Fruit fly (Drosophila melanogaster): ENCODE data around the gene cmpy.
A peak's percentile ranks its signal among the peaks of the same experiment; 100 is the strongest.

Gene cmpy

dm6 chr3L:20733530-20734257 is 14.7 kb upstream of the cmpy start (continued):
- TF ChIP-seq HmgZ (tag; optimal IDR thresholded peaks at IDR 0.05) (no peak), CG8290 (GFP tag; optimal IDR thresholded peaks at IDR 0.05) (no peak), CG8290 (tag; optimal IDR thresholded peaks at IDR 0.05) (peak in 1 of 2 experiments; percentile 17), oc (tag; optimal IDR thresholded peaks at IDR 0.05) (peak; percentile 2), Ets65A (GFP tag) (peak; percentile 31), CG12769 (tag; optimal IDR thresholded peaks at IDR 0.05) (peak; percentile 64), CG8924 (tag; optimal IDR thresholded peaks at IDR 0.05) (no peak), hb (GFP tag; IDR thresholded peaks at IDR 0.05; ENCODE audit: partially characterized antibody) (no peak), chm (GFP tag; IDR thresholded peaks at IDR 0.05) (0 out of 2 replicates have a peak, but pooled peaks have one; percentile 47), CG11696 (GFP tag; IDR thresholded peaks at IDR 0.05) (no peak), pan (optimal IDR thresholded peaks at IDR 0.05) (no peak), pan (GFP tag; optimal IDR thresholded peaks at IDR 0.05 in 1 of 2, IDR thresholded peaks at IDR 0.05 in 1 of 2) (peak in 1 of 2 experiments; percentile 40), Dp (GFP tag; optimal IDR thresholded peaks at IDR 0.05) (no peak), Med (GFP tag) (peak; percentile 52), CG1603 (tag; optimal IDR thresholded peaks at IDR 0.05) (no peak), CG12071 (GFP tag; optimal IDR thresholded peaks at IDR 0.05) (no peak), bigmax (GFP tag; optimal IDR thresholded peaks at IDR 0.05) (no peak), HLH54F (GFP tag; optimal IDR thresholded peaks at IDR 0.05) (no peak), CHES-1-like (GFP tag; optimal IDR thresholded peaks at IDR 0.05) (no peak), CG4282 (GFP tag; optimal IDR thresholded peaks at IDR 0.05) (no peak), Max (GFP tag; optimal IDR thresholded peaks at IDR 0.05) (no peak), dmrt11E (tag; optimal IDR thresholded peaks at IDR 0.05) (no peak), Doc2 (GFP tag; IDR thresholded peaks at IDR 0.05) (no peak), Myb (GFP tag; optimal IDR thresholded peaks at IDR 0.05) (no peak), lab (GFP tag; optimal IDR thresholded peaks at IDR 0.05) (peak; percentile 32), CG31388 (GFP tag; optimal IDR thresholded peaks at IDR 0.05) (no peak), Rfx (GFP tag; IDR thresholded peaks at IDR 0.05) (peak; percentile 59; the same call in 1 of the 2 replicates), MTF-1 (GFP tag; optimal IDR thresholded peaks at IDR 0.05; ENCODE audit: borderline replicate concordance) (no peak), CG4404 (GFP tag; IDR thresholded peaks at IDR 0.05) (no peak), odd (GFP tag; optimal IDR thresholded peaks at IDR 0.05) (no peak), jigr1 (GFP tag; IDR thresholded peaks at IDR 0.05) (no peak), chinmo (GFP tag; IDR thresholded peaks at IDR 0.05; ENCODE audit: partially characterized antibody) (peak; percentile 79; the same call in 1 of the 4 replicates), ab (GFP tag; optimal IDR thresholded peaks at IDR 0.05) (no peak), org-1 (GFP tag; optimal IDR thresholded peaks at IDR 0.05) (no peak), Trl (optimal IDR thresholded peaks at IDR 0.05) (peak; percentile 13 to 16), Trl (GFP tag; optimal IDR thresholded peaks at IDR 0.05) (no peak), toy (GFP tag; IDR thresholded peaks at IDR 0.05) (no peak), zfh2 (GFP tag; optimal IDR thresholded peaks at IDR 0.05) (no peak), cg (GFP tag; optimal IDR thresholded peaks at IDR 0.05) (peak; percentile 35), p53 (GFP tag; optimal IDR thresholded peaks at IDR 0.05) (no peak), CG10654 (GFP tag; optimal IDR thresholded peaks at IDR 0.05) (no peak), sisA (GFP tag; IDR thresholded peaks at IDR 0.05) (no peak), CG14014 (GFP tag; IDR thresholded peaks at IDR 0.05) (peak; percentile 24; the same call in 1 of the 2 replicates), CG12391 (tag; optimal IDR thresholded peaks at IDR 0.05) (no peak), Sin3A (optimal IDR thresholded peaks at IDR 0.05) (no peak), Lim3 (GFP tag; IDR thresholded peaks at IDR 0.05) (no peak), dan (GFP tag; IDR thresholded peaks at IDR 0.05) (no peak), crol (GFP tag; IDR thresholded peaks at IDR 0.05) (peak; percentile 93), Dref (GFP tag; IDR thresholded peaks at IDR 0.05) (no peak), CG11398 (GFP tag; optimal IDR thresholded peaks at IDR 0.05) (no peak), CG15479 (GFP tag; optimal IDR thresholded peaks at IDR 0.05) (no peak), Adf1 (GFP tag; IDR thresholded peaks at IDR 0.05) (peak; percentile 25; the same call in 1 of the 2 replicates)

All from whole organism, embryonic.